Worm (Caenorhabditis elegans): ENCODE results near the gene F33H12.1.

DNA sequence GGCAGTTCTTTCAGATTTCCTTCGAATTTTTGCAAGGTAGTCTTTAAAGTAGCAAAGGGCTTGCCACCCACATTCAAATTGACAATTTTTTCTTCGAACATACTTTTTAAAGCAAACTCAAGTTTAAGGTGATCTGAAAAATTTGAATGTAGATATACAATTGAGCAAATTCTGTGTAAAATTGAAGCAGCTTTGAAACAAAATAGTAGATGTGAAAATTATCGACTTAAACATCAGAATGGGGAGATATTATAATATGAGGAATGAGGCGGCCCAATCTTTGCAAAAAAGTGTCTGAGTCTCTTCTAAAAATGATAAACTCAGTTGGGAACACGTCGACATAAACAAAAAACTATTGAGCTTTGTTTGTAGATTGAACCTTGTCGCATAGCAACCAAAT lies 44.2 kb downstream of the F33H12.1 start, which contains the start of gene F22E5.11:
- TF ChIP-seq ceh-34 (tag; optimal IDR thresholded peaks at IDR 0.05): no peak
- no peak for TF ChIP-seq sox-2 (GFP tag; IDR thresholded peaks at IDR 0.05)

Data from whole organism, late embryonic.